Worm (Caenorhabditis elegans) whole organism, L1 larva: ENCODE measurements around the gene Y73F8A.35.

ENCODE experiments used
- ceh-82 ChIP-seq, 3 experiments: fragments of 150-350 bp in 1 of 3; sonication (generic microtip) in 2 of 3; optimal IDR thresholded peaks; 2 replicates each; lab custom pipeline; 2014 to 2017; ENCODE audit warnings: missing biosample characterization in 3 of 3, missing genetic modification characterization in 3 of 3
- jun-1 ChIP-seq: fragments of 150-350 bp; optimal IDR thresholded peaks from 2 replicates; lab custom pipeline; 2014; ENCODE audit warnings: missing biosample characterization, missing genetic modification reagents, missing genetic modification characterization
- nhr-237 ChIP-seq: fragments of 150-350 bp; optimal IDR thresholded peaks from 2 replicates; lab custom pipeline; 2014; ENCODE audit warnings: missing biosample characterization, missing genetic modification characterization
- nhr-76 ChIP-seq: sonication (generic microtip); optimal IDR thresholded peaks from 2 replicates; lab custom pipeline; 2017; ENCODE audit warnings: missing biosample characterization, missing genetic modification characterization

ce11 chrIV:15523700-15524099 is 16.0 kb downstream of the Y73F8A.35 start:
- TF ChIP-seq jun-1 (tag; lab: Kevin White, UChicago) (no peak), nhr-76 (tag; lab: Kevin White, UChicago) (no peak), ceh-82 (tag; optimal IDR thresholded peaks at IDR 0.05; lab: Kevin White, UChicago) (no peak), nhr-237 (tag; lab: Kevin White, UChicago) (no peak)
